Worm (Caenorhabditis elegans) whole organism, young adult: ENCODE measurements around the gene mtre-1.

Experiments
- D2030.7 ChIP-seq: fragments of 200-800 bp; sonication (Bioruptor generic); IDR thresholded peaks from 2 replicates; pipeline ENCODE4 v1.3.6; 2022; ENCODE audit warnings: missing genetic modification reagents, missing genetic modification characterization, missing compliant biosample characterization
- F22D6.2 ChIP-seq: sonication (generic microtip); optimal IDR thresholded peaks from 2 replicates; lab custom pipeline; 2016; ENCODE audit warnings: mild to moderate bottlenecking, missing genetic modification characterization, missing compliant biosample characterization
- F33H1.4 ChIP-seq: fragments of 200-800 bp; sonication (Bioruptor generic); IDR thresholded peaks from 2 replicates; pipeline ENCODE4 v1.3.6; 2022; ENCODE audit warnings: missing genetic modification reagents, missing genetic modification characterization, missing compliant biosample characterization
- F57C9.4 ChIP-seq: sonication (generic microtip); optimal IDR thresholded peaks from 2 replicates; lab custom pipeline; 2017; ENCODE audit warnings: mild to moderate bottlenecking, missing genetic modification characterization, missing compliant biosample characterization
- K12H6.12 ChIP-seq: fragments of 200-800 bp; sonication (Bioruptor generic); optimal IDR thresholded peaks from 2 replicates; lab custom pipeline; 2018; ENCODE audit warnings: mild to moderate bottlenecking, missing genetic modification characterization, missing compliant biosample characterization
- Y56A3A.18 ChIP-seq: fragments of 200-800 bp; sonication (Bioruptor generic); IDR thresholded peaks from 2 replicates; pipeline ENCODE4 v1.3.6; 2022; ENCODE audit warnings: missing genetic modification reagents, missing genetic modification characterization, missing compliant biosample characterization
- Y67H2A.10 ChIP-seq: fragments of 200-800 bp; sonication (Bioruptor generic); conservative IDR thresholded peaks from 2 replicates; pipeline ENCODE4 v1.3.6; 2022; ENCODE audit warnings: missing genetic modification reagents, missing genetic modification characterization, missing compliant biosample characterization
- Y79H2A.3 ChIP-seq: fragments of 200-800 bp; sonication (Bioruptor generic); conservative IDR thresholded peaks from 2 replicates; pipeline ENCODE4 v1.3.6; 2022; ENCODE audit warnings: missing genetic modification reagents, missing genetic modification characterization, missing compliant biosample characterization
- Y95B8A.8 ChIP-seq: fragments of 200-800 bp; sonication (Bioruptor generic); IDR thresholded peaks from 2 replicates; pipeline ENCODE4 v1.3.6; 2022; ENCODE audit warnings: missing genetic modification reagents, missing genetic modification characterization, missing compliant biosample characterization
- ZK185.1 ChIP-seq: sonication (generic microtip); optimal IDR thresholded peaks from 2 replicates; lab custom pipeline; 2016; ENCODE audit warnings: mild to moderate bottlenecking, missing genetic modification characterization, missing compliant biosample characterization; ENCODE audit not compliant: poor library complexity, severe bottlenecking
- akir-1 ChIP-seq: fragments of 200-800 bp; sonication (Bioruptor generic); optimal IDR thresholded peaks from 2 replicates; lab custom pipeline; 2018; ENCODE audit warnings: mild to moderate bottlenecking, missing genetic modification characterization, moderate library complexity, missing compliant biosample characterization
- ama-1 ChIP-seq, 3 experiments: fragments of 150-350 bp in 1 of 3; sonication (generic microtip) in 2 of 3; optimal IDR thresholded peaks; 2 replicates each; lab custom pipeline; 2014 to 2018; ENCODE audit warnings: missing biosample characterization in 2 of 3, missing genetic modification characterization in 2 of 3, missing genetic modification reagents in 2 of 3
- aptf-3 ChIP-seq: fragments of 200-800 bp; sonication (Bioruptor generic); IDR thresholded peaks from 2 replicates; pipeline ENCODE4 v1.3.6; 2022; ENCODE audit warnings: missing genetic modification characterization, missing compliant biosample characterization
- athp-1 ChIP-seq: sonication (generic microtip); optimal IDR thresholded peaks from 2 replicates; lab custom pipeline; 2017; ENCODE audit warnings: mild to moderate bottlenecking, missing genetic modification characterization, missing compliant biosample characterization
- attf-3 ChIP-seq: fragments of 200-800 bp; sonication (Bioruptor generic); conservative IDR thresholded peaks from 2 replicates; pipeline ENCODE4 v1.3.6; 2022; ENCODE audit warnings: missing genetic modification reagents, missing genetic modification characterization, missing compliant biosample characterization
- attf-5 ChIP-seq: fragments of 200-800 bp; sonication (Bioruptor generic); optimal IDR thresholded peaks from 2 replicates; lab custom pipeline; 2018; ENCODE audit warnings: mild to moderate bottlenecking, missing genetic modification characterization, missing compliant biosample characterization
- bed-1 ChIP-seq: fragments of 200-800 bp; sonication (Bioruptor generic); IDR thresholded peaks from 2 replicates; pipeline ENCODE4 v1.3.6; 2022; ENCODE audit warnings: missing genetic modification reagents, missing genetic modification characterization, missing compliant biosample characterization
- cebp-1 ChIP-seq, 2 experiments: fragments of 200-800 bp in 1 of 2; sonication (Bioruptor generic) in 1 of 2; sonication (generic microtip) in 1 of 2; IDR thresholded peaks in 1 of 2; optimal IDR thresholded peaks in 1 of 2; 2 replicates each; pipeline versions ENCODE4 v1.3.6 to Lab custom; 2017 to 2022; ENCODE audit warnings: missing compliant biosample characterization in 2 of 2, missing genetic modification characterization in 2 of 2, mild to moderate bottlenecking in 1 of 2, missing genetic modification reagents in 1 of 2, moderate library complexity in 1 of 2
- ceh-100 ChIP-seq: fragments of 200-800 bp; sonication (Bioruptor generic); IDR thresholded peaks from 2 replicates; pipeline ENCODE4 v1.3.6; 2022; ENCODE audit warnings: missing genetic modification reagents, missing genetic modification characterization, missing compliant biosample characterization
- dox-1 ChIP-seq: fragments of 200-800 bp; sonication (Bioruptor generic); IDR thresholded peaks from 2 replicates; pipeline ENCODE4 v1.3.6; 2022; ENCODE audit warnings: missing genetic modification reagents, missing genetic modification characterization, missing compliant biosample characterization
- dpl-1 ChIP-seq: fragments of 150-350 bp; optimal IDR thresholded peaks from 2 replicates; lab custom pipeline; 2014; ENCODE audit warnings: missing biosample characterization, missing genetic modification reagents, missing genetic modification characterization
- gei-17 ChIP-seq: fragments of 200-800 bp; sonication (Bioruptor generic); optimal IDR thresholded peaks from 2 replicates; lab custom pipeline; 2018; ENCODE audit warnings: mild to moderate bottlenecking, missing genetic modification characterization, missing compliant biosample characterization
- hmg-1.2 ChIP-seq: fragments of 200-800 bp; sonication (Bioruptor generic); IDR thresholded peaks from 2 replicates; pipeline ENCODE4 v1.3.6; 2022; ENCODE audit warnings: missing genetic modification reagents, missing genetic modification characterization, missing compliant biosample characterization
- lag-1 ChIP-seq: fragments of 200-800 bp; sonication (Bioruptor generic); IDR thresholded peaks from 2 replicates; pipeline ENCODE4 v1.3.6; 2022; ENCODE audit warnings: missing genetic modification reagents, missing genetic modification characterization, missing compliant biosample characterization
- lin-40 ChIP-seq: sonication (generic microtip); optimal IDR thresholded peaks from 2 replicates; lab custom pipeline; 2016; ENCODE audit warnings: missing genetic modification characterization, mild to moderate bottlenecking, missing compliant biosample characterization, missing genotype, missing genetic modification reagents
- lsl-1 ChIP-seq: fragments of 200-800 bp; sonication (Bioruptor generic); optimal IDR thresholded peaks from 2 replicates; lab custom pipeline; 2018; ENCODE audit warnings: mild to moderate bottlenecking, missing genetic modification characterization, moderate library complexity, missing compliant biosample characterization
- madf-10 ChIP-seq: sonication (generic microtip); optimal IDR thresholded peaks from 2 replicates; lab custom pipeline; 2016; ENCODE audit warnings: mild to moderate bottlenecking, missing genetic modification characterization, missing compliant biosample characterization
- madf-8 ChIP-seq: fragments of 200-800 bp; sonication (Bioruptor generic); conservative IDR thresholded peaks from 2 replicates; pipeline ENCODE4 v1.3.6; 2022; ENCODE audit warnings: missing genetic modification reagents, missing genetic modification characterization, missing compliant biosample characterization
- mel-28 ChIP-seq: sonication (generic microtip); optimal IDR thresholded peaks from 2 replicates; lab custom pipeline; 2016; ENCODE audit warnings: borderline replicate concordance, mild to moderate bottlenecking, missing genetic modification characterization, missing compliant biosample characterization
- nhr-179 ChIP-seq: sonication (generic microtip); optimal IDR thresholded peaks from 2 replicates; lab custom pipeline; 2016; ENCODE audit warnings: mild to moderate bottlenecking, missing genetic modification characterization, missing compliant biosample characterization
- nhr-80 ChIP-seq: sonication (generic microtip); optimal IDR thresholded peaks from 2 replicates; lab custom pipeline; 2016; ENCODE audit warnings: missing genetic modification characterization, missing compliant biosample characterization
- pha-4 ChIP-seq: fragments of 150-350 bp; sonication (generic microtip); optimal IDR thresholded peaks from 2 replicates; lab custom pipeline; 2014; ENCODE audit warnings: missing biosample characterization, missing genetic modification reagents, missing genetic modification characterization
- repo-1 ChIP-seq: sonication (generic microtip); optimal IDR thresholded peaks from 2 replicates; lab custom pipeline; 2017; ENCODE audit warnings: mild to moderate bottlenecking, missing genetic modification characterization, missing compliant biosample characterization
- rpc-1 ChIP-seq, 2 experiments: fragments of 150-350 bp in 1 of 2; sonication (generic microtip) in 1 of 2; optimal IDR thresholded peaks; 2 replicates each; lab custom pipeline; 2014 to 2018; ENCODE audit warnings: missing biosample characterization in 1 of 2, missing genetic modification characterization in 1 of 2, missing genetic modification reagents in 1 of 2, missing genotype in 1 of 2
- sdz-38 ChIP-seq: sonication (generic microtip); optimal IDR thresholded peaks from 2 replicates; lab custom pipeline; 2016; ENCODE audit warnings: missing genotype, missing genetic modification characterization, missing compliant biosample characterization
- snpc-1.3 ChIP-seq: sonication (generic microtip); optimal IDR thresholded peaks from 2 replicates; lab custom pipeline; 2017; ENCODE audit warnings: missing genetic modification characterization, mild to moderate bottlenecking, missing compliant biosample characterization, antibody characterized with exemption, moderate library complexity, missing genotype, missing genetic modification reagents; ENCODE audit not compliant: insufficient read depth
- snpc-3.4 ChIP-seq: sonication (generic microtip); optimal IDR thresholded peaks from 2 replicates; lab custom pipeline; 2017; ENCODE audit warnings: missing genetic modification characterization, mild to moderate bottlenecking, missing compliant biosample characterization, antibody characterized with exemption, moderate library complexity, missing genotype, missing genetic modification reagents
- sptf-2 ChIP-seq: fragments of 200-800 bp; sonication (Bioruptor generic); optimal IDR thresholded peaks from 2 replicates; lab custom pipeline; 2018; ENCODE audit warnings: mild to moderate bottlenecking, missing genetic modification characterization, missing compliant biosample characterization
- tbp1 ChIP-seq: fragments of 200-800 bp; sonication (Bioruptor generic); optimal IDR thresholded peaks from 2 replicates; lab custom pipeline; 2018; ENCODE audit warnings: mild to moderate bottlenecking, missing genetic modification characterization, missing compliant biosample characterization
- zfh-2 ChIP-seq: fragments of 200-800 bp; sonication (Bioruptor generic); conservative IDR thresholded peaks from 2 replicates; pipeline ENCODE4 v1.3.6; 2022; ENCODE audit warnings: missing genetic modification reagents, missing genetic modification characterization, missing compliant biosample characterization
- ztf-28 ChIP-seq: fragments of 200-800 bp; sonication (Bioruptor generic); IDR thresholded peaks from 2 replicates; pipeline ENCODE4 v1.3.6; 2022; ENCODE audit warnings: missing genetic modification reagents, missing genetic modification characterization, missing compliant biosample characterization

Gene mtre-1

DNA sequence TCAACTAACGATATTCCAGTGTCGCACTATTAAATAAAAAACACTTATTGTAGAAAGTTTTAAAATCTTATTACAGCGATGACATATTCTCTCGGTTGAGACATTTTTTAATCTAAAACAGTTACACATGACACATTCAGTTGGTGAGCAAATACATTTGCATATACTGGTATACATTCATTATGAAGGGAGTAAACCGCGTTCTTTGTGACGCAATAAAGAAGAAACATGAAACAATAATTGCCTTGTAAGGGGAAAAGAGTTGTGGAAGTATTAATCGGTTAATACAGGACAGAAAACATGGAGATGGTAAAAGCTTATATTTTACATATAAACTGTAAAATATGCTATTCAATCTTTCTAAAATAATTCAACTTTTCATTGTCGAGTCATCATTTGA lies 953 bp upstream of the mtre-1 start:
- TF ChIP-seq F22D6.2 (tag; lab: Kevin White, UChicago), result no peak
- no peak for TF ChIP-seq D2030.7 (GFP tag; lab: Robert Waterston, UW)
- no peak for TF ChIP-seq madf-10 (tag; lab: Kevin White, UChicago)
- TF ChIP-seq ceh-100 (GFP tag; lab: Robert Waterston, UW), result no peak
- no peak for TF ChIP-seq Y95B8A.8
- TF ChIP-seq pha-4 (tag; lab: Kevin White, UChicago), result no peak

DNA sequence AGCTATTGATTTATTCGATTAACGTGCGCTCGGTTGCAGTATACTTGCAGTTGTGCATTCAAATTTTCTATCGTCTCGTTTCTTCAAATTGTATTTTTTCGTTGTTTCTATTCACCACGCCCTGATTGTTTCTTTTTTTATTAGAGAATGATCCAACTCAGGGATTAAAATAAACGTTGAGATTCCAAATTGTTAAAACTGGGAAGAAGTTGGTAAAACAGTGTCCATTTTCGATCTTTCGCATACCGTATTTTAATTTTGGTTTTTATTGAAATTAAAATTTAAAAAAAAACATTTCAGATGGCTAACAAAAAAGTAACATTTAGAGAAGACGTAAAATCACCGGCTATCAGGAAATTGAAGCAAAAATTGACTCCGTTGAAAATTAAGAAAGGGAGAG lies 3.1 kb downstream of the mtre-1 start, which contains the start of gene apn-1:
TSS of gene apn-1 (plus strand) at position 301 of the 400 bp plus-strand sequence.
- no peak for TF ChIP-seq Y79H2A.3
- TF ChIP-seq ama-1 (optimal IDR thresholded peaks at IDR 0.05; lab: Kevin White, UChicago), result no peak
- TF ChIP-seq ama-1 (GFP tag; optimal IDR thresholded peaks at IDR 0.05; lab: Kevin White, UChicago), result peak in 1 of 2 experiments; percentile 13

DNA sequence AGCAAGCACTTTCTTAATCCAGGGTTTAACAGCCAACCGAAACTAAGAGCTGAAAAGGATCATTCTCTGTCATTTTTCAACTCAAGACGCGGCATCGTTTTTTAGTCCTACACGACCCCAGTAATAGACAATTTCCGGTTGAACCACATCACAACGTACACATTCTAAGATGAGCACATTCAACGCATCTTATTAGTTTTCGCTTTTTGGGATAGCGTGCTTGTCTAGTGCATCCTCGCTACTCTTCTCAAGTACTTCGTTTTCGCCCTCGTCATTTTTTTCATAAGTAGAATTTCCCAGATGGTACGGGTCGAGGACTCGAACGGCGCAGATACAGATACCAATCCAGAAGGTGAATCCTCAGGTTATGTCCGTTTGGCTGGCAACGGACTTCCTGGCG lies 8.1 kb downstream of the mtre-1 start, which contains the start of gene T05H10.1:
TSS of gene T05H10.1 (plus strand) at position 301 of the 400 bp plus-strand sequence.
- TF ChIP-seq snpc-3.4 (tag; lab: Kevin White, UChicago) (no peak), zfh-2 (GFP tag; lab: Robert Waterston, UW) (0 out of 2 replicates have a peak, but pooled peaks have one; percentile 32), athp-1 (no peak)

DNA sequence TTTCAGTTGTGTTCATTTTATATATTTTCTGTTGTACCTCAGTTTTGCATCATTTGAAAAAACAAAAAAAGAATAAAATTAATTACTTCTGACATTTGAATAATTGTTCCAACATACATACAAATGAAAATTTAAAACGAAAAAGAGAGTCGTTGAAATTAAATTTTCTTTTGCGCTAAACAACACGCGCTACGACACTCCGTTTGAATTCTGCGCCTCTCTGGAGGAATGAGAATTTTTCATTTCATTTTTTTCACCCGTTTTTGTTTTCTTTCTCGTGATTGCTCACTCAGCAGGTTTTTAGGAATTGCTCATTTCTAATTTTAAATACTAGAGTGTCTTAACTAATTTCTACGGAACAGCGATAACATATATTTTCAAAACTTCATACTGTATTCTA lies 8.7 kb downstream of the mtre-1 start:
- no peak for TF ChIP-seq gei-17 (GFP tag; lab: Kevin White, UChicago)
- no peak for TF ChIP-seq mel-28 (tag; lab: Kevin White, UChicago)
- TF ChIP-seq aptf-3 (GFP tag; lab: Robert Waterston, UW), result no peak
- peak; percentile 54 for TF ChIP-seq attf-5 (GFP tag; lab: Kevin White, UChicago)
- no peak for TF ChIP-seq akir-1 (GFP tag; lab: Kevin White, UChicago)
- TF ChIP-seq dpl-1 (GFP tag; lab: Kevin White, UChicago), result no peak
- TF ChIP-seq repo-1 (tag; lab: Kevin White, UChicago), result no peak
- no peak for TF ChIP-seq ama-1 (optimal IDR thresholded peaks at IDR 0.05; lab: Kevin White, UChicago)
- TF ChIP-seq ama-1 (GFP tag; optimal IDR thresholded peaks at IDR 0.05; lab: Kevin White, UChicago), result no peak
- no peak for TF ChIP-seq sdz-38 (tag; lab: Kevin White, UChicago)
- TF ChIP-seq attf-3 (GFP tag; lab: Robert Waterston, UW), result peak; percentile 95
- peak; percentile 18; the same call in 1 of the 2 replicates for TF ChIP-seq hmg-1.2 (GFP tag; lab: Robert Waterston, UW)
- TF ChIP-seq Y56A3A.18, result no peak
- no peak for TF ChIP-seq madf-8 (GFP tag; lab: Robert Waterston, UW)
- TF ChIP-seq tbp1, result no peak
- TF ChIP-seq sptf-2, result no peak
- TF ChIP-seq K12H6.12 (tag; lab: Kevin White, UChicago), result no peak
- TF ChIP-seq lag-1, result no peak
- no peak for TF ChIP-seq rpc-1 (optimal IDR thresholded peaks at IDR 0.05; lab: Kevin White, UChicago)
- no peak for TF ChIP-seq rpc-1 (tag; optimal IDR thresholded peaks at IDR 0.05; lab: Kevin White, UChicago)
- TF ChIP-seq cebp-1 (GFP tag; IDR thresholded peaks at IDR 0.05; lab: Robert Waterston, UW), result no peak
- TF ChIP-seq cebp-1 (tag; optimal IDR thresholded peaks at IDR 0.05; lab: Kevin White, UChicago), result peak; percentile 16
- no peak for TF ChIP-seq F57C9.4
- TF ChIP-seq snpc-3.4 (tag; lab: Kevin White, UChicago), result no peak

DNA sequence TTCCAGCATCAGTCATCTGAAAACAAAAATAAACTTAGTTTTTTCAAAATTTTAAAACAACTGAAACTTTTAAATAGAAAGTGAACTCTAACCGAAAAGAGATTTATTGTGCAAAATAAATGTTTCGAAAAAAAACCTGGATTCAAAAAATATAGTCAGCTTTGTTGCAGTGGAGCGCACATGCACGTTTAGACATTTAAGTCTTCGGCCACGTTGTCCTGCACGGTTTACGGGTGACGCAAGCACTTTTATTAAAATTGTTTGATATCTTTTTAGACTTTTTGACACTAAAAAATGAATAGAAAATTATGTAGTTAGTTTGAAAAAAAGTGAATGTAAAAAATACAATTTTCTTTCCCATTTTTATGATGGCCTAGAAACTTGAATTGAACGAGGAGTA lies 11.0 kb downstream of the mtre-1 start, which contains the start of the genes ubh-4 and algn-6:
TSS of gene ubh-4 (minus strand) at position 182 of the 400 bp plus-strand sequence.
TSS of gene algn-6 (plus strand) at position 387 of the 400 bp plus-strand sequence.
- TF ChIP-seq bed-1 (no peak), lsl-1 (GFP tag; lab: Kevin White, UChicago) (peak; percentile 87), F33H1.4 (GFP tag; lab: Robert Waterston, UW) (peak; percentile 24; the same call in 1 of the 2 replicates), ZK185.1 (tag; lab: Kevin White, UChicago) (peak; percentile 69), lin-40 (peak; percentile 16), nhr-179 (tag; lab: Kevin White, UChicago) (no peak), nhr-80 (tag; lab: Kevin White, UChicago) (peak; percentile 51), ztf-28 (0 out of 2 replicates have a peak, but pooled peaks have one; percentile 60), dox-1 (GFP tag; lab: Robert Waterston, UW) (peak; percentile 86; the same call in 1 of the 2 replicates), Y67H2A.10 (GFP tag; lab: Robert Waterston, UW) (0 out of 2 replicates have a peak, but pooled peaks have one; percentile 22), D2030.7 (GFP tag; lab: Robert Waterston, UW) (peak; percentile 67), snpc-1.3 (tag; lab: Kevin White, UChicago) (peak; percentile 3), tbp1 (peak; percentile 44)
